Fruit fly (Drosophila melanogaster) whole organism, embryonic: ENCODE measurements around the gene Ucp4A.

Experiments used
- BEAF-32 ChIP-seq: fragments of 200-800 bp; sonication (Bioruptor generic); optimal IDR thresholded peaks from 3 replicates; lab custom pipeline; 2017; ENCODE audit warnings: missing biosample characterization, missing genetic modification characterization, mild to moderate bottlenecking, moderate library complexity, missing genetic modification reagents
- CG1024 ChIP-seq: fragments of 200-800 bp; sonication (Bioruptor generic); IDR thresholded peaks from 2 replicates; pipeline ENCODE4 v1.3.6; 2022; ENCODE audit warnings: missing biosample characterization, missing genetic modification characterization
- CG10267 ChIP-seq: fragments of 200-800 bp; sonication (Bioruptor generic); optimal IDR thresholded peaks from 2 replicates; lab custom pipeline; 2018; ENCODE audit warnings: missing biosample characterization, mild to moderate bottlenecking, missing genetic modification characterization, moderate library complexity
- CG10462 ChIP-seq: fragments of 200-800 bp; sonication (Bioruptor generic); optimal IDR thresholded peaks from 2 replicates; lab custom pipeline; 2016; ENCODE audit warnings: missing biosample characterization, missing genetic modification characterization
- CG14710 ChIP-seq: fragments of 200-800 bp; sonication (Bioruptor generic); optimal IDR thresholded peaks from 3 replicates; lab custom pipeline; 2019; ENCODE audit warnings: missing biosample characterization, mild to moderate bottlenecking, missing genetic modification characterization, moderate library complexity
- CG15696 ChIP-seq: fragments of 200-800 bp; sonication (Bioruptor generic); optimal IDR thresholded peaks from 2 replicates; lab custom pipeline; 2019; ENCODE audit warnings: missing biosample characterization, mild to moderate bottlenecking, missing genetic modification characterization, moderate library complexity
- CG17802 ChIP-seq: fragments of 200-800 bp; sonication (Bioruptor generic); optimal IDR thresholded peaks from 2 replicates; lab custom pipeline; 2018; ENCODE audit warnings: missing biosample characterization, mild to moderate bottlenecking, missing genetic modification characterization, moderate library complexity
- CG2120 ChIP-seq: fragments of 200-800 bp; sonication (Bioruptor generic); optimal IDR thresholded peaks from 3 replicates; lab custom pipeline; 2016; ENCODE audit warnings: missing biosample characterization, missing genetic modification characterization
- CG2199 ChIP-seq: fragments of 200-800 bp; sonication (Bioruptor generic); IDR thresholded peaks from 3 replicates; pipeline ENCODE4 v1.3.6; 2022; ENCODE audit warnings: missing biosample characterization, missing genetic modification characterization
- CG2678 ChIP-seq: fragments of 200-800 bp; sonication (Bioruptor generic); optimal IDR thresholded peaks from 3 replicates; lab custom pipeline; 2019; ENCODE audit warnings: missing biosample characterization, mild to moderate bottlenecking, missing genetic modification characterization, moderate library complexity
- CG31365 ChIP-seq: fragments of 200-800 bp; sonication (Bioruptor generic); optimal IDR thresholded peaks from 2 replicates; lab custom pipeline; 2018; ENCODE audit warnings: missing biosample characterization, mild to moderate bottlenecking, missing genetic modification characterization
- CG31441 ChIP-seq: fragments of 200-800 bp; sonication (Bioruptor generic); IDR thresholded peaks from 2 replicates; pipeline ENCODE4 v1.3.6; 2022; ENCODE audit warnings: missing biosample characterization, missing genetic modification characterization
- CG3163 ChIP-seq: fragments of 200-800 bp; sonication (Bioruptor generic); optimal IDR thresholded peaks from 3 replicates; lab custom pipeline; 2016; ENCODE audit warnings: missing biosample characterization, missing genetic modification characterization
- CG32767 ChIP-seq: fragments of 200-800 bp; sonication (Bioruptor generic); IDR thresholded peaks from 2 replicates; pipeline ENCODE4 v1.3.6; 2022; ENCODE audit warnings: missing biosample characterization, missing genetic modification characterization
- CG4707 ChIP-seq: fragments of 200-800 bp; sonication (Bioruptor generic); optimal IDR thresholded peaks from 2 replicates; lab custom pipeline; 2018; ENCODE audit warnings: missing biosample characterization, mild to moderate bottlenecking, missing genetic modification characterization, moderate library complexity
- CG4820 ChIP-seq: fragments of 200-800 bp; sonication (Bioruptor generic); optimal IDR thresholded peaks from 3 replicates; lab custom pipeline; 2016; ENCODE audit warnings: missing biosample characterization, missing genetic modification characterization
- CG7786 ChIP-seq: fragments of 200-800 bp; sonication (Bioruptor generic); optimal IDR thresholded peaks from 2 replicates; lab custom pipeline; 2016; ENCODE audit warnings: missing biosample characterization, missing genetic modification characterization
- CG7839 ChIP-seq: fragments of 200-800 bp; sonication (Bioruptor generic); optimal IDR thresholded peaks from 3 replicates; lab custom pipeline; 2018; ENCODE audit warnings: missing biosample characterization, mild to moderate bottlenecking, missing genetic modification characterization, moderate library complexity
- CG9437 ChIP-seq: fragments of 200-800 bp; sonication (Bioruptor generic); optimal IDR thresholded peaks from 2 replicates; lab custom pipeline; 2018; ENCODE audit warnings: missing biosample characterization, mild to moderate bottlenecking, missing genetic modification characterization
- CG9609 ChIP-seq: fragments of 200-800 bp; sonication (Bioruptor generic); optimal IDR thresholded peaks from 3 replicates; lab custom pipeline; 2016; ENCODE audit warnings: missing biosample characterization, missing genetic modification characterization
- D19A ChIP-seq: fragments of 200-800 bp; optimal IDR thresholded peaks from 3 replicates; lab custom pipeline; 2019; ENCODE audit warnings: missing biosample characterization, mild to moderate bottlenecking, missing genetic modification characterization, moderate library complexity
- Deaf1 ChIP-seq: fragments of 200-800 bp; optimal IDR thresholded peaks from 3 replicates; lab custom pipeline; 2019; ENCODE audit warnings: missing biosample characterization, mild to moderate bottlenecking, missing genetic modification characterization, moderate library complexity
- Doc2 ChIP-seq: fragments of 200-800 bp; sonication (Bioruptor generic); IDR thresholded peaks from 2 replicates; pipeline ENCODE4 v1.3.6; 2022; ENCODE audit warnings: missing biosample characterization, missing genetic modification characterization
- Dp ChIP-seq: fragments of 200-800 bp; sonication (Bioruptor generic); optimal IDR thresholded peaks from 2 replicates; lab custom pipeline; 2018; ENCODE audit warnings: missing biosample characterization, mild to moderate bottlenecking, missing genetic modification characterization, moderate library complexity
- HLH4C ChIP-seq: fragments of 200-800 bp; sonication (Bioruptor generic); IDR thresholded peaks from 3 replicates; pipeline ENCODE4 v1.3.6; 2022; ENCODE audit warnings: missing biosample characterization, missing genetic modification characterization; ENCODE audit not compliant: partially characterized antibody
- Hey ChIP-seq: fragments of 200-800 bp; sonication (Bioruptor generic); optimal IDR thresholded peaks from 3 replicates; lab custom pipeline; 2018; ENCODE audit warnings: missing biosample characterization, mild to moderate bottlenecking, missing genetic modification characterization
- Jarid2 ChIP-seq: fragments of 200-800 bp; sonication (Bioruptor generic); optimal IDR thresholded peaks from 3 replicates; lab custom pipeline; 2017; ENCODE audit warnings: mild to moderate bottlenecking, missing biosample characterization, missing genetic modification reagents, missing genetic modification characterization
- Lhr ChIP-seq: fragments of 200-800 bp; sonication (Bioruptor generic); optimal IDR thresholded peaks from 3 replicates; lab custom pipeline; 2017; ENCODE audit warnings: mild to moderate bottlenecking, missing biosample characterization, missing genetic modification reagents, missing genetic modification characterization
- MESR4 ChIP-seq: fragments of 200-800 bp; sonication (Bioruptor generic); optimal IDR thresholded peaks from 2 replicates; lab custom pipeline; 2018; ENCODE audit warnings: missing biosample characterization, mild to moderate bottlenecking, missing genetic modification characterization, moderate library complexity
- Mrtf ChIP-seq: fragments of 200-800 bp; sonication (Bioruptor generic); IDR thresholded peaks from 3 replicates; pipeline ENCODE4 v1.3.6; 2022; ENCODE audit warnings: missing biosample characterization, missing genetic modification characterization
- Nf-YA ChIP-seq: fragments of 200-800 bp; sonication (Bioruptor generic); IDR thresholded peaks from 2 replicates; pipeline ENCODE4 v1.3.6; 2022; ENCODE audit warnings: missing biosample characterization, missing genetic modification characterization
- Side ChIP-seq: fragments of 200-800 bp; sonication (Bioruptor generic); optimal IDR thresholded peaks from 2 replicates; lab custom pipeline; 2016; ENCODE audit warnings: missing biosample characterization, missing genetic modification characterization
- Trl ChIP-seq, 3 experiments: fragments of >200 bp in 2 of 3; fragments of 200-800 bp in 1 of 3; sonication (Bioruptor generic) in 1 of 3; optimal IDR thresholded peaks; 2 replicates in 1 of 3; 3 replicates in 2 of 3; lab custom pipeline; 2016 to 2017; ENCODE audit warnings: missing biosample characterization in 1 of 3, missing genetic modification characterization in 1 of 3
- caup ChIP-seq: fragments of 200-800 bp; sonication (Bioruptor generic); optimal IDR thresholded peaks from 3 replicates; lab custom pipeline; 2017; ENCODE audit warnings: missing biosample characterization, mild to moderate bottlenecking, missing genetic modification characterization, moderate library complexity; ENCODE audit not compliant: severe bottlenecking
- disco-r ChIP-seq: fragments of 200-800 bp; sonication (Bioruptor generic); optimal IDR thresholded peaks from 2 replicates; lab custom pipeline; 2016; ENCODE audit warnings: missing biosample characterization, missing genetic modification characterization
- dmrt11E ChIP-seq: fragments of 200-800 bp; sonication (Bioruptor generic); optimal IDR thresholded peaks from 3 replicates; lab custom pipeline; 2018; ENCODE audit warnings: missing biosample characterization, mild to moderate bottlenecking, missing genetic modification characterization, moderate library complexity
- ftz-f1 ChIP-seq: fragments of 200-800 bp; sonication (Bioruptor generic); optimal IDR thresholded peaks from 2 replicates; lab custom pipeline; 2016; ENCODE audit warnings: missing biosample characterization, missing genetic modification characterization
- gsb ChIP-seq: fragments of 200-800 bp; sonication (Bioruptor generic); IDR thresholded peaks from 2 replicates; pipeline ENCODE4 v1.3.6; 2022; ENCODE audit warnings: missing biosample characterization, missing genetic modification characterization
- insv ChIP-seq, 2 experiments: fragments of 200-800 bp; sonication (Bioruptor generic); optimal IDR thresholded peaks; 3 replicates each; lab custom pipeline; 2016 to 2018; ENCODE audit warnings: missing biosample characterization in 2 of 2, missing genetic modification characterization in 2 of 2
- lbe ChIP-seq: fragments of 200-800 bp; sonication (Bioruptor generic); optimal IDR thresholded peaks from 2 replicates; lab custom pipeline; 2016; ENCODE audit warnings: missing biosample characterization, mild to moderate bottlenecking, missing genetic modification characterization
- luna ChIP-seq: fragments of 200-800 bp; sonication (Bioruptor generic); optimal IDR thresholded peaks from 2 replicates; lab custom pipeline; 2016; ENCODE audit warnings: missing biosample characterization, missing genetic modification characterization
- pfk ChIP-seq: fragments of 200-800 bp; sonication (Bioruptor generic); optimal IDR thresholded peaks from 2 replicates; lab custom pipeline; 2018; ENCODE audit warnings: missing biosample characterization, mild to moderate bottlenecking, missing genetic modification characterization, moderate library complexity
- phol ChIP-seq: fragments of 200-800 bp; sonication (Bioruptor generic); optimal IDR thresholded peaks from 3 replicates; lab custom pipeline; 2018; ENCODE audit warnings: missing biosample characterization, mild to moderate bottlenecking, missing genetic modification characterization, moderate library complexity
- psq ChIP-seq: fragments of 200-800 bp; sonication (Bioruptor generic); optimal IDR thresholded peaks from 2 replicates; lab custom pipeline; 2017; ENCODE audit warnings: missing biosample characterization, missing genetic modification characterization
- shn ChIP-seq: fragments of 200-800 bp; sonication (Bioruptor generic); optimal IDR thresholded peaks from 3 replicates; lab custom pipeline; 2016; ENCODE audit warnings: missing biosample characterization, missing genetic modification characterization
- sr ChIP-seq: fragments of 200-800 bp; sonication (Bioruptor generic); IDR thresholded peaks from 3 replicates; pipeline ENCODE4 v1.3.6; 2022; ENCODE audit warnings: missing biosample characterization, missing genetic modification characterization
- yki ChIP-seq: fragments of >200 bp; optimal IDR thresholded peaks from 3 replicates; lab custom pipeline; 2018
- zen ChIP-seq: fragments of 200-800 bp; sonication (Bioruptor generic); optimal IDR thresholded peaks from 3 replicates; lab custom pipeline; 2018; ENCODE audit warnings: missing biosample characterization, mild to moderate bottlenecking, missing genetic modification characterization, moderate library complexity

Gene Ucp4A

dm6 chrX:17829083-17829997 lies 15.4 kb upstream of the Ucp4A start (continued):
- TF ChIP-seq CG7839 (tag; lab: Kevin White, UChicago) = peak; percentile 74
- TF ChIP-seq CG32767 (GFP tag; lab: Robert Waterston, UW) = no peak
- no peak for TF ChIP-seq CG17802
- TF ChIP-seq phol (tag; lab: Kevin White, UChicago) = peak; percentile 85
- TF ChIP-seq ftz-f1 (GFP tag; lab: Kevin White, UChicago) = no peak
- no peak for TF ChIP-seq pfk
- TF ChIP-seq D19A = peak; percentile 81
- peak; percentile 84 for TF ChIP-seq CG31441 (GFP tag; lab: Robert Waterston, UW)
- no peak for TF ChIP-seq Doc2 (GFP tag; lab: Robert Waterston, UW)
- peak; percentile 76 for TF ChIP-seq CG10267 (tag; lab: Kevin White, UChicago)
- TF ChIP-seq lbe = no peak
- peak; percentile 54 for TF ChIP-seq CG4820
- no peak for TF ChIP-seq disco-r (GFP tag; lab: Kevin White, UChicago)
- TF ChIP-seq Dp (GFP tag; lab: Kevin White, UChicago) = no peak
- TF ChIP-seq CG14710 = peak; percentile 85
- TF ChIP-seq Hey (tag; lab: Kevin White, UChicago) = no peak
- no peak for TF ChIP-seq BEAF-32 (GFP tag; lab: Kevin White, UChicago)
- peak; percentile 78 for TF ChIP-seq CG2678 (tag; lab: Kevin White, UChicago)
- TF ChIP-seq Mrtf (GFP tag; lab: Robert Waterston, UW) = 0 out of 3 replicates have a peak, but pooled peaks have one; percentile 5
- no peak for TF ChIP-seq CG2199 (GFP tag; lab: Robert Waterston, UW)
- no peak for TF ChIP-seq HLH4C (GFP tag; lab: Robert Waterston, UW)
- peak; percentile 31 for TF ChIP-seq Deaf1 (tag; lab: Kevin White, UChicago)
- peak; percentile 8 for TF ChIP-seq CG9609 (GFP tag; lab: Kevin White, UChicago)
- peak; percentile 77 for TF ChIP-seq CG15696
- TF ChIP-seq CG7786 (GFP tag; lab: Kevin White, UChicago) = no peak
- peak; percentile 78 for TF ChIP-seq zen (tag; lab: Kevin White, UChicago)
- peak; percentile 65 for TF ChIP-seq CG9437 (GFP tag; lab: Kevin White, UChicago)
- no peak for TF ChIP-seq CG31365 (tag; lab: Kevin White, UChicago)
- no peak for TF ChIP-seq Side
- peak in 1 of 2 experiments; percentile 11 for TF ChIP-seq insv (GFP tag; optimal IDR thresholded peaks at IDR 0.05; lab: Kevin White, UChicago)
- no peak for TF ChIP-seq CG2120 (GFP tag; lab: Kevin White, UChicago)
- no peak for TF ChIP-seq Trl (optimal IDR thresholded peaks at IDR 0.05; lab: Kevin White, UChicago)
- peak; percentile 10 for TF ChIP-seq Trl (GFP tag; optimal IDR thresholded peaks at IDR 0.05; lab: Kevin White, UChicago)
- no peak for TF ChIP-seq sr
- TF ChIP-seq shn = no peak
- no peak for TF ChIP-seq CG4707 (GFP tag; lab: Kevin White, UChicago)
- TF ChIP-seq CG10462 = peak; percentile 14
- TF ChIP-seq MESR4 (GFP tag; lab: Kevin White, UChicago) = no peak
- no peak for TF ChIP-seq Nf-YA (GFP tag; lab: Robert Waterston, UW)
- TF ChIP-seq caup (GFP tag; lab: Kevin White, UChicago) = no peak
- TF ChIP-seq gsb (GFP tag; lab: Robert Waterston, UW) = no peak
- TF ChIP-seq yki (lab: Kevin White, UChicago) = peak; percentile 5
- TF ChIP-seq CG3163 (GFP tag; lab: Kevin White, UChicago) = no peak
- peak; percentile 70 for TF ChIP-seq Lhr
- TF ChIP-seq Jarid2 = peak; percentile 15
- peak; percentile 87 for TF ChIP-seq dmrt11E (tag; lab: Kevin White, UChicago)
- peak; percentile 34; the same call in 1 of the 2 replicates for TF ChIP-seq CG1024 (GFP tag; lab: Robert Waterston, UW)
- no peak for TF ChIP-seq psq (GFP tag; lab: Kevin White, UChicago)
- no peak for TF ChIP-seq luna
